Worm (Caenorhabditis elegans): ENCODE results near the gene C50E3.13.

- no peak for TF ChIP-seq him-1 (tag; optimal IDR thresholded peaks at IDR 0.05)
- TF ChIP-seq dao-5 (tag; optimal IDR thresholded peaks at IDR 0.05): no peak
- no peak for TF ChIP-seq W03F9.2 (tag; optimal IDR thresholded peaks at IDR 0.05)
Measured at ce11 chrV:7626550-7626949, 2.5 kb upstream of the C50E3.13 start, which contains the start of gene F07C4.6.
